Worm (Caenorhabditis elegans) whole organism, L4 larva: ENCODE data around the gene mre-11.

ENCODE experiments used
- F26F4.8 ChIP-seq: fragments of 200-800 bp; sonication (Bioruptor generic); conservative IDR thresholded peaks from 2 replicates; pipeline ENCODE4 v1.3.6; 2022; ENCODE audit warnings: missing genetic modification characterization, missing compliant biosample characterization
- F37D6.2 ChIP-seq: sonication (generic microtip); optimal IDR thresholded peaks from 2 replicates; lab custom pipeline; 2016; ENCODE audit warnings: mild to moderate bottlenecking, missing genetic modification characterization, missing compliant biosample characterization
- R02D3.7 ChIP-seq: fragments of 150-350 bp; sonication (generic microtip); optimal IDR thresholded peaks from 3 replicates; lab custom pipeline; 2014; ENCODE audit warnings: missing biosample characterization, missing genetic modification characterization
- T20F7.1 ChIP-seq: fragments of 200-800 bp; sonication (Bioruptor generic); optimal IDR thresholded peaks from 2 replicates; lab custom pipeline; 2018; ENCODE audit warnings: mild to moderate bottlenecking, missing genetic modification characterization, missing compliant biosample characterization
- T26A8.4 ChIP-seq: fragments of 200-800 bp; sonication (Bioruptor generic); IDR thresholded peaks from 2 replicates; pipeline ENCODE4 v1.3.6; 2022; ENCODE audit warnings: missing genetic modification characterization, missing compliant biosample characterization
- Y75B8A.6 ChIP-seq: fragments of 200-800 bp; sonication (Bioruptor generic); IDR thresholded peaks from 2 replicates; pipeline ENCODE4 v1.3.6; 2022; ENCODE audit warnings: missing genetic modification reagents, missing genetic modification characterization, missing compliant biosample characterization
- ZK337.2 ChIP-seq: fragments of 200-800 bp; sonication (Bioruptor generic); IDR thresholded peaks from 2 replicates; pipeline ENCODE4 v1.3.6; 2022; ENCODE audit warnings: missing genetic modification reagents, missing genetic modification characterization, missing compliant biosample characterization
- aha-1 ChIP-seq: fragments of 150-350 bp; peaks from one replicate; lab custom pipeline; 2014; ENCODE audit warnings: missing biosample characterization, missing genetic modification characterization
- ceh-28 ChIP-seq: fragments of 150-350 bp; optimal IDR thresholded peaks from 2 replicates; lab custom pipeline; 2014; ENCODE audit warnings: missing biosample characterization, missing genetic modification reagents, missing genetic modification characterization
- ceh-32 ChIP-seq: sonication (generic microtip); optimal IDR thresholded peaks from 2 replicates; lab custom pipeline; 2016; ENCODE audit warnings: mild to moderate bottlenecking, missing genetic modification characterization, missing compliant biosample characterization; ENCODE audit not compliant: poor library complexity
- ceh-62 ChIP-seq: sonication (generic microtip); optimal IDR thresholded peaks from 2 replicates; lab custom pipeline; 2017; ENCODE audit warnings: missing biosample characterization, missing genetic modification characterization
- ceh-82 ChIP-seq: sonication (generic microtip); optimal IDR thresholded peaks from 2 replicates; lab custom pipeline; 2017; ENCODE audit warnings: missing biosample characterization, missing genetic modification characterization
- dmd-9 ChIP-seq: fragments of 200-800 bp; sonication (Bioruptor generic); IDR thresholded peaks from 2 replicates; pipeline ENCODE4 v1.3.6; 2022; ENCODE audit warnings: missing genetic modification reagents, missing genetic modification characterization, missing compliant biosample characterization
- dpl-1 ChIP-seq: fragments of 150-350 bp; optimal IDR thresholded peaks from 2 replicates; lab custom pipeline; 2014; ENCODE audit warnings: missing biosample characterization, missing genetic modification reagents, missing genetic modification characterization
- duxl-1 ChIP-seq: sonication (generic microtip); optimal IDR thresholded peaks from 2 replicates; lab custom pipeline; 2016; ENCODE audit warnings: mild to moderate bottlenecking, missing genetic modification characterization, moderate library complexity, missing compliant biosample characterization; ENCODE audit not compliant: poor library complexity
- dve-1 ChIP-seq: sonication (generic microtip); optimal IDR thresholded peaks from 2 replicates; lab custom pipeline; 2017; ENCODE audit warnings: antibody characterized with exemption, mild to moderate bottlenecking, missing genetic modification characterization, missing compliant biosample characterization; ENCODE audit not compliant: insufficient read depth
- egl-43 ChIP-seq: fragments of 200-800 bp; sonication (Bioruptor generic); IDR thresholded peaks from 2 replicates; pipeline ENCODE4 v1.3.6; 2022; ENCODE audit warnings: missing genetic modification reagents, missing genetic modification characterization, missing compliant biosample characterization
- fkh-10 ChIP-seq: fragments of 150-350 bp; optimal IDR thresholded peaks from 2 replicates; lab custom pipeline; 2014; ENCODE audit warnings: missing biosample characterization, missing genetic modification reagents, missing genetic modification characterization
- fos-1 ChIP-seq: fragments of 150-350 bp; optimal IDR thresholded peaks from 2 replicates; lab custom pipeline; 2014; ENCODE audit warnings: missing biosample characterization, missing genetic modification characterization
- hlh-11 ChIP-seq: fragments of 200-800 bp; sonication (Bioruptor generic); optimal IDR thresholded peaks from 2 replicates; lab custom pipeline; 2018; ENCODE audit warnings: mild to moderate bottlenecking, missing genetic modification characterization, missing compliant biosample characterization
- hlh-30 ChIP-seq: sonication (generic microtip); optimal IDR thresholded peaks from 2 replicates; lab custom pipeline; 2017; ENCODE audit warnings: antibody characterized with exemption, mild to moderate bottlenecking, missing genetic modification characterization, missing compliant biosample characterization; ENCODE audit not compliant: insufficient read depth
- hmg-1.1 ChIP-seq: fragments of 200-800 bp; sonication (Bioruptor generic); IDR thresholded peaks from 2 replicates; pipeline ENCODE4 v1.3.6; 2022; ENCODE audit warnings: missing genetic modification reagents, missing genetic modification characterization, missing compliant biosample characterization
- lin-1 ChIP-seq: fragments of 200-800 bp; sonication (Bioruptor generic); IDR thresholded peaks from 2 replicates; pipeline ENCODE4 v1.3.6; 2022; ENCODE audit warnings: missing genetic modification reagents, missing genetic modification characterization, missing compliant biosample characterization
- lir-3 ChIP-seq: sonication (generic microtip); optimal IDR thresholded peaks from 2 replicates; lab custom pipeline; 2016; ENCODE audit warnings: mild to moderate bottlenecking, missing genetic modification characterization, missing compliant biosample characterization
- madf-9 ChIP-seq: fragments of 200-800 bp; sonication (Bioruptor generic); conservative IDR thresholded peaks from 2 replicates; pipeline ENCODE4 v1.3.6; 2022; ENCODE audit warnings: missing genetic modification reagents, missing genetic modification characterization, missing compliant biosample characterization
- nhr-10 ChIP-seq: fragments of 150-350 bp; optimal IDR thresholded peaks from 2 replicates; lab custom pipeline; 2014; ENCODE audit warnings: missing biosample characterization, missing genetic modification characterization
- nhr-102 ChIP-seq: sonication (generic microtip); optimal IDR thresholded peaks from 2 replicates; lab custom pipeline; 2016; ENCODE audit warnings: mild to moderate bottlenecking, missing genetic modification characterization, moderate library complexity, missing compliant biosample characterization
- nhr-11 ChIP-seq: fragments of 150-350 bp; optimal IDR thresholded peaks from 2 replicates; lab custom pipeline; 2014; ENCODE audit warnings: missing biosample characterization, missing genetic modification characterization
- nhr-111 ChIP-seq: fragments of 200-800 bp; sonication (Bioruptor generic); optimal IDR thresholded peaks from 2 replicates; lab custom pipeline; 2018; ENCODE audit warnings: mild to moderate bottlenecking, missing genetic modification characterization, missing compliant biosample characterization
- nhr-28 ChIP-seq: fragments of 150-350 bp; optimal IDR thresholded peaks from 2 replicates; lab custom pipeline; 2014; ENCODE audit warnings: missing biosample characterization, missing genetic modification characterization
- nhr-48 ChIP-seq: sonication (generic microtip); optimal IDR thresholded peaks from 2 replicates; lab custom pipeline; 2016; ENCODE audit warnings: mild to moderate bottlenecking, missing genetic modification characterization, missing compliant biosample characterization
- nhr-6 ChIP-seq: fragments of 150-350 bp; optimal IDR thresholded peaks from 2 replicates; lab custom pipeline; 2014; ENCODE audit warnings: missing biosample characterization, missing genetic modification characterization
- nhr-76 ChIP-seq: fragments of 150-350 bp; optimal IDR thresholded peaks from 2 replicates; lab custom pipeline; 2014; ENCODE audit warnings: missing biosample characterization, missing genetic modification characterization
- pha-4 ChIP-seq, 2 experiments: fragments of 150-350 bp in 1 of 2; fragments of 200-800 bp in 1 of 2; sonication (Bioruptor generic) in 1 of 2; IDR thresholded peaks in 1 of 2; optimal IDR thresholded peaks in 1 of 2; 2 replicates each; pipeline versions ENCODE4 v1.3.6 to Lab custom; 2014 to 2022; ENCODE audit warnings: missing genetic modification characterization in 2 of 2, missing genetic modification reagents in 2 of 2, missing biosample characterization in 1 of 2, missing compliant biosample characterization in 1 of 2
- php-3 ChIP-seq: fragments of 200-800 bp; sonication (Bioruptor generic); IDR thresholded peaks from 2 replicates; pipeline ENCODE4 v1.3.6; 2022; ENCODE audit warnings: missing genetic modification reagents, missing genetic modification characterization, missing compliant biosample characterization
- pqm-1 ChIP-seq: sonication (generic microtip); optimal IDR thresholded peaks from 2 replicates; lab custom pipeline; 2017; ENCODE audit warnings: missing biosample characterization, missing genetic modification characterization
- rbr-2 ChIP-seq: sonication (generic microtip); optimal IDR thresholded peaks from 2 replicates; lab custom pipeline; 2016; ENCODE audit warnings: missing genotype, missing genetic modification characterization, missing compliant biosample characterization
- sdz-12 ChIP-seq: fragments of 200-800 bp; sonication (Bioruptor generic); optimal IDR thresholded peaks from 2 replicates; lab custom pipeline; 2018; ENCODE audit warnings: mild to moderate bottlenecking, missing genetic modification characterization, missing compliant biosample characterization
- skn-1 ChIP-seq: fragments of 150-350 bp; optimal IDR thresholded peaks from 2 replicates; lab custom pipeline; 2014; ENCODE audit warnings: missing biosample characterization, missing genetic modification characterization
- snpc-1.2 ChIP-seq: fragments of 200-800 bp; sonication (Bioruptor generic); IDR thresholded peaks from 2 replicates; pipeline ENCODE4 v1.3.6; 2022; ENCODE audit warnings: missing genetic modification reagents, missing genetic modification characterization, missing compliant biosample characterization
- snpc-4 ChIP-seq: fragments of 150-350 bp; optimal IDR thresholded peaks from 2 replicates; lab custom pipeline; 2014; ENCODE audit warnings: missing biosample characterization, missing genetic modification characterization
- spr-1 ChIP-seq: sonication (generic microtip); optimal IDR thresholded peaks from 2 replicates; lab custom pipeline; 2016; ENCODE audit warnings: mild to moderate bottlenecking, missing genetic modification characterization, missing compliant biosample characterization
- tag-97 ChIP-seq: fragments of 200-800 bp; sonication (Bioruptor generic); IDR thresholded peaks from 2 replicates; pipeline ENCODE4 v1.3.6; 2022; ENCODE audit warnings: missing genetic modification characterization, missing compliant biosample characterization
- unc-39 ChIP-seq: sonication (generic microtip); optimal IDR thresholded peaks from 2 replicates; lab custom pipeline; 2017; ENCODE audit warnings: missing biosample characterization, missing genetic modification characterization
- vab-7 ChIP-seq: fragments of 200-800 bp; sonication (Bioruptor generic); IDR thresholded peaks from 2 replicates; pipeline ENCODE4 v1.3.6; 2022; ENCODE audit warnings: missing genetic modification reagents, missing genetic modification characterization, missing compliant biosample characterization
- zfp-2 ChIP-seq: sonication (generic microtip); optimal IDR thresholded peaks from 2 replicates; lab custom pipeline; 2016; ENCODE audit warnings: mild to moderate bottlenecking, missing genetic modification characterization, missing compliant biosample characterization
- ztf-11 ChIP-seq: fragments of 150-350 bp; optimal IDR thresholded peaks from 2 replicates; lab custom pipeline; 2014; ENCODE audit warnings: missing biosample characterization, missing genetic modification characterization
- ztf-7 ChIP-seq: fragments of 150-350 bp; optimal IDR thresholded peaks from 2 replicates; lab custom pipeline; 2014; ENCODE audit warnings: missing biosample characterization, missing genetic modification characterization

The mre-11 gene

DNA sequence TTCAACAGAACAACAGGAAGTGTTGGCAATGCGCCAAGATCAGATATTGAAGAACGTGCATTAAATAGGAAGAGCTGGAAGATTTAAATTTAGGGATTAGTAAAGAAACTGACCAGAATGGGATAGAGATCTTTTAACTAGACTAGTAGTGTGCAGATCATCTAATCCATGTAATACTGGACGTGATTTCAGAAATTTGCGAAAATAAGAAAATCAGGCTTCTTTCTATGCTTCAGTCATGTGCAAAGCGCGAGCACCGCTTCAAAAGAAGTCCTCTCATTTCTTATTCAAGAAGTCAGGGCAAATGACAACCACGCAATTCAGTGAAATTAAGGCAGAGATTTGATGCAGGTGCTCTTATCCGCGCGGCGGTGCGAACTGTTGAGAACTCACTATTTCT, 18.6 kb downstream of the mre-11 start:
- TF ChIP-seq ceh-82 (tag; lab: Kevin White, UChicago) (no peak), ceh-32 (no peak), nhr-10 (tag; lab: Kevin White, UChicago) (no peak), duxl-1 (tag; lab: Kevin White, UChicago) (no peak), php-3 (GFP tag; lab: Robert Waterston, UW) (no peak), nhr-102 (tag; lab: Kevin White, UChicago) (no peak), snpc-1.2 (GFP tag; lab: Robert Waterston, UW) (no peak), nhr-6 (tag; lab: Kevin White, UChicago) (no peak), egl-43 (no peak), ZK337.2 (GFP tag; lab: Robert Waterston, UW) (no peak), zfp-2 (tag; lab: Kevin White, UChicago) (no peak), madf-9 (GFP tag; lab: Robert Waterston, UW) (no peak)

DNA sequence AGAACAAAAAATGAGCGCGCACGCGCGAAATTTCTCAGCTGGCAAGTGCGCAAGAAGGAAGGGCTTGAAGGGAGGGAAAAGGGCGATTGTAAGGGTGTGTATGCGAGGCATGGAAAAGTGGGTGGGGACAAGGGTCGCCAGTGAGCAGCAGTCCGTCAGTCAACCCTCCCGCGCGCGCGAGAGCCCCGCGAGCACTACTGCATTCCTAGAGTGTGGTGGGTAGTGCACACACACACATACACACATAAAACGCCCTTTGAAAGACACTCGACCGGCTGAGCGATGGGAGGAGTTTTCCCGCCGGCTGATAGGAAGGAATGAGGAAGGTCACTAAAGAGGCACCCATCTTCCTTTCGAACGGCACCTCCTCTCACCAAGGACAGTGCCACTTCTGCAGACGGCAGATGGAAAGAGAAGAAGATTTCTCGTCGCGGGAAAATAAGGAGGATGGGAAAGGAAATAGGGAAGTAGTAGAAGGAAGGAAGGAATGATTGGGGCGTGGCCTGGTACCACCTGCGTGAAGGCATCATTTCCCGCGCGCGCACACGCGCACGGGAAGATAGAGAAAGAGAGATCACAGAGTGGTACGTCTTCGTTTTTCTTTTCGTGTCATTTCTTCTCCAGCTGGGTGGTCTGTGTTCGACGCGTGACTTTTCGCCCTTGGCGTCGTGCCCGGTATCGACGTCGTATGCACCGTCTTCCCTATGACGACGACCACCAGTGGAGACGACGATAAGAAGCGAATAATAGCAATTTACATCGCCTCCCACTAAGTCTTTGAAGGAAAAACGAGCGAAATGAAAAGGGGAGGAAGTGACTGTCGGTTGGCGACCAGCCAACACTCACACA, 19.6 kb downstream of the mre-11 start:
- TF ChIP-seq T26A8.4 (GFP tag; lab: Robert Waterston, UW) (0 out of 2 replicates have a peak, but pooled peaks have one; percentile 15), nhr-28 (tag; lab: Kevin White, UChicago) (peak; percentile 67), snpc-1.2 (GFP tag; lab: Robert Waterston, UW) (no peak), hlh-11 (tag; lab: Kevin White, UChicago) (peak; percentile 95), fos-1 (tag; lab: Kevin White, UChicago) (no peak), skn-1 (tag; lab: Kevin White, UChicago) (no peak), ceh-62 (no peak), hmg-1.1 (GFP tag; lab: Robert Waterston, UW) (peak; percentile 15; the same call in 1 of the 2 replicates), rbr-2 (tag; lab: Kevin White, UChicago) (peak; percentile 6), nhr-48 (tag; lab: Kevin White, UChicago) (peak; percentile 52), lin-1 (GFP tag; lab: Robert Waterston, UW) (no peak; the same call in 1 of the 2 replicates), T20F7.1 (GFP tag; lab: Kevin White, UChicago) (no peak), fkh-10 (GFP tag; lab: Kevin White, UChicago) (no peak), hlh-30 (tag; lab: Kevin White, UChicago) (peak; percentile 89), pha-4 (GFP tag; IDR thresholded peaks at IDR 0.05; lab: Robert Waterston, UW) (no peak), pha-4 (tag; optimal IDR thresholded peaks at IDR 0.05; lab: Kevin White, UChicago) (no peak), unc-39 (no peak), Y75B8A.6 (GFP tag; lab: Robert Waterston, UW) (0 out of 2 replicates have a peak, but pooled peaks have one; percentile 3), F37D6.2 (tag; lab: Kevin White, UChicago) (peak; percentile 8), dmd-9 (GFP tag; lab: Robert Waterston, UW) (no peak), nhr-76 (tag; lab: Kevin White, UChicago) (no peak), madf-9 (GFP tag; lab: Robert Waterston, UW) (no peak), nhr-6 (tag; lab: Kevin White, UChicago) (no peak), tag-97 (no peak), ztf-7 (tag; lab: Kevin White, UChicago) (no peak), nhr-111 (GFP tag; lab: Kevin White, UChicago) (no peak), spr-1 (tag; lab: Kevin White, UChicago) (no peak), pqm-1 (tag; lab: Kevin White, UChicago) (no peak), nhr-11 (no peak), ceh-28 (tag; lab: Kevin White, UChicago) (no peak), vab-7 (GFP tag; lab: Robert Waterston, UW) (peak; percentile 33; the same call in 1 of the 2 replicates), dve-1 (tag; lab: Kevin White, UChicago) (no peak), ztf-11 (tag; lab: Kevin White, UChicago) (no peak), dpl-1 (GFP tag; lab: Kevin White, UChicago) (peak; percentile 24), R02D3.7 (tag; lab: Kevin White, UChicago) (no peak), lir-3 (tag; lab: Kevin White, UChicago) (no peak), sdz-12 (GFP tag; lab: Kevin White, UChicago) (no peak), aha-1 (tag; lab: Kevin White, UChicago) (peak; percentile 99), snpc-4 (tag; lab: Kevin White, UChicago) (no peak), F26F4.8 (GFP tag; lab: Robert Waterston, UW) (no peak)
